Worm (Caenorhabditis elegans) whole organism, L1 larva: ENCODE results near the gene hbl-1.

Experiments used
- F16B12.6 ChIP-seq: fragments of 150-350 bp; optimal IDR thresholded peaks from 2 replicates; lab custom pipeline; 2014; ENCODE audit warnings: missing biosample characterization, missing genetic modification characterization
- Y116A8C.19 ChIP-seq: sonication (generic microtip); optimal IDR thresholded peaks from 2 replicates; lab custom pipeline; 2016; ENCODE audit warnings: missing compliant biosample characterization, missing genetic modification characterization, borderline replicate concordance
- aha-1 ChIP-seq: fragments of 150-350 bp; optimal IDR thresholded peaks from 2 replicates; lab custom pipeline; 2014; ENCODE audit warnings: missing biosample characterization, missing genetic modification characterization
- aly-2 ChIP-seq: fragments of 150-350 bp; optimal IDR thresholded peaks from 2 replicates; lab custom pipeline; 2014; ENCODE audit warnings: missing biosample characterization, missing genetic modification characterization
- blmp-1 ChIP-seq: fragments of 150-350 bp; optimal IDR thresholded peaks from 2 replicates; lab custom pipeline; 2014; ENCODE audit warnings: missing biosample characterization, missing genetic modification characterization
- ceh-82 ChIP-seq, 3 experiments: fragments of 150-350 bp in 1 of 3; sonication (generic microtip) in 2 of 3; optimal IDR thresholded peaks; 2 replicates each; lab custom pipeline; 2014 to 2017; ENCODE audit warnings: missing biosample characterization in 3 of 3, missing genetic modification characterization in 3 of 3
- ces-1 ChIP-seq: fragments of 150-350 bp; optimal IDR thresholded peaks from 2 replicates; lab custom pipeline; 2014; ENCODE audit warnings: missing biosample characterization, missing genetic modification reagents, missing genetic modification characterization
- efl-1 ChIP-seq, 4 experiments: fragments of 150-350 bp; optimal IDR thresholded peaks in 3 of 4; peaks in 1 of 4; 1 replicate in 1 of 4; 2 replicates in 3 of 4; lab custom pipeline; 2014; ENCODE audit warnings: missing biosample characterization in 2 of 4, missing genetic modification characterization in 2 of 4, missing genetic modification reagents in 2 of 4
- egl-27 ChIP-seq, 2 experiments: fragments of 150-350 bp in 1 of 2; sonication (generic microtip); optimal IDR thresholded peaks; 3 replicates each; lab custom pipeline; 2017 to 2018; ENCODE audit warnings: missing biosample characterization in 2 of 2, missing genetic modification characterization in 2 of 2, missing genetic modification reagents in 2 of 2
- elt-3 ChIP-seq, 6 experiments: fragments of 150-350 bp in 1 of 6; sonication (generic microtip); optimal IDR thresholded peaks; 2 replicates each; lab custom pipeline; 2017 to 2018; ENCODE audit warnings: missing biosample characterization in 6 of 6, missing genetic modification characterization in 6 of 6, inconsistent platforms in 1 of 6
- fkh-10 ChIP-seq: sonication (generic microtip); optimal IDR thresholded peaks from 2 replicates; lab custom pipeline; 2017; ENCODE audit warnings: missing biosample characterization, missing genetic modification reagents, missing genetic modification characterization
- fkh-8 ChIP-seq: sonication (generic microtip); optimal IDR thresholded peaks from 2 replicates; lab custom pipeline; 2016; ENCODE audit warnings: mild to moderate bottlenecking, missing genetic modification characterization, missing compliant biosample characterization
- grh-1 ChIP-seq: fragments of 200-800 bp; sonication (Bioruptor generic); IDR thresholded peaks from 2 replicates; pipeline ENCODE4 v1.3.6; 2022; ENCODE audit warnings: missing genetic modification reagents, missing genetic modification characterization, missing compliant biosample characterization
- irx-1 ChIP-seq: sonication (generic microtip); optimal IDR thresholded peaks from 2 replicates; lab custom pipeline; 2016; ENCODE audit warnings: missing genetic modification characterization, missing compliant biosample characterization
- isw-1 ChIP-seq: fragments of 200-800 bp; sonication (Bioruptor generic); IDR thresholded peaks from 2 replicates; pipeline ENCODE4 v1.3.6; 2022; ENCODE audit warnings: missing genetic modification characterization, missing compliant biosample characterization
- jun-1 ChIP-seq: fragments of 150-350 bp; optimal IDR thresholded peaks from 2 replicates; lab custom pipeline; 2014; ENCODE audit warnings: missing biosample characterization, missing genetic modification reagents, missing genetic modification characterization
- lin-14 ChIP-seq: fragments of 200-800 bp; sonication (Bioruptor generic); optimal IDR thresholded peaks from 2 replicates; lab custom pipeline; 2018; ENCODE audit warnings: mild to moderate bottlenecking, missing genetic modification characterization, moderate library complexity, missing compliant biosample characterization
- lin-15B ChIP-seq: fragments of 150-350 bp; sonication (generic microtip); optimal IDR thresholded peaks from 3 replicates; lab custom pipeline; 2014; ENCODE audit warnings: missing biosample characterization, missing genetic modification characterization
- lsy-2 ChIP-seq, 2 experiments: fragments of 150-350 bp; optimal IDR thresholded peaks; 2 replicates each; lab custom pipeline; 2014; ENCODE audit warnings: missing biosample characterization in 2 of 2, missing genetic modification characterization in 2 of 2
- mab-9 ChIP-seq: fragments of 200-800 bp; sonication (Bioruptor generic); IDR thresholded peaks from 2 replicates; pipeline ENCODE4 v1.3.6; 2022; ENCODE audit warnings: missing genetic modification reagents, missing genetic modification characterization, missing compliant biosample characterization
- mep-1 ChIP-seq: fragments of 150-350 bp; optimal IDR thresholded peaks from 2 replicates; lab custom pipeline; 2014; ENCODE audit warnings: missing biosample characterization, missing genetic modification characterization
- nhr-11 ChIP-seq: fragments of 150-350 bp; optimal IDR thresholded peaks from 2 replicates; lab custom pipeline; 2014; ENCODE audit warnings: missing biosample characterization, missing genetic modification characterization
- nhr-12 ChIP-seq: sonication (generic microtip); optimal IDR thresholded peaks from 2 replicates; lab custom pipeline; 2017; ENCODE audit warnings: missing biosample characterization, missing genetic modification characterization
- nhr-19 ChIP-seq: fragments of 200-800 bp; sonication (Bioruptor generic); conservative IDR thresholded peaks from 2 replicates; pipeline ENCODE4 v1.3.6; 2022; ENCODE audit warnings: missing genetic modification characterization, missing compliant biosample characterization
- nhr-47 ChIP-seq: sonication (generic microtip); optimal IDR thresholded peaks from 2 replicates; lab custom pipeline; 2016; ENCODE audit warnings: mild to moderate bottlenecking, missing genetic modification characterization, moderate library complexity, missing compliant biosample characterization
- nhr-71 ChIP-seq: sonication (generic microtip); optimal IDR thresholded peaks from 2 replicates; lab custom pipeline; 2016; ENCODE audit warnings: mild to moderate bottlenecking, missing genetic modification characterization, moderate library complexity, missing compliant biosample characterization
- nhr-76 ChIP-seq: sonication (generic microtip); optimal IDR thresholded peaks from 2 replicates; lab custom pipeline; 2017; ENCODE audit warnings: missing biosample characterization, missing genetic modification characterization
- nhr-85 ChIP-seq: sonication (generic microtip); peaks from one replicate; lab custom pipeline; 2016; ENCODE audit warnings: missing genetic modification characterization, inconsistent platforms, missing compliant biosample characterization
- nhr-90 ChIP-seq: sonication (generic microtip); optimal IDR thresholded peaks from 2 replicates; lab custom pipeline; 2016; ENCODE audit warnings: mild to moderate bottlenecking, missing genetic modification characterization, missing compliant biosample characterization; ENCODE audit not compliant: poor library complexity
- pag-3 ChIP-seq: sonication (generic microtip); optimal IDR thresholded peaks from 2 replicates; lab custom pipeline; 2017; ENCODE audit warnings: missing genetic modification characterization, mild to moderate bottlenecking, missing compliant biosample characterization, antibody characterized with exemption, borderline replicate concordance; ENCODE audit not compliant: insufficient read depth
- rnt-1 ChIP-seq: sonication (generic microtip); optimal IDR thresholded peaks from 2 replicates; lab custom pipeline; 2016; ENCODE audit warnings: mild to moderate bottlenecking, missing genetic modification characterization, moderate library complexity, missing compliant biosample characterization
- skn-1 ChIP-seq: fragments of 150-350 bp; optimal IDR thresholded peaks from 2 replicates; lab custom pipeline; 2014; ENCODE audit warnings: missing biosample characterization, missing genetic modification characterization
- snpc-4 ChIP-seq: fragments of 150-350 bp; optimal IDR thresholded peaks from 2 replicates; lab custom pipeline; 2014; ENCODE audit warnings: missing biosample characterization, missing genetic modification characterization
- snu-23 ChIP-seq: sonication (generic microtip); optimal IDR thresholded peaks from 2 replicates; lab custom pipeline; 2016; ENCODE audit warnings: missing genetic modification characterization, missing compliant biosample characterization
- sup-37 ChIP-seq: fragments of 200-800 bp; sonication (Bioruptor generic); optimal IDR thresholded peaks from 2 replicates; lab custom pipeline; 2018; ENCODE audit warnings: mild to moderate bottlenecking, missing genetic modification characterization, missing compliant biosample characterization
- swsn-7 ChIP-seq: sonication (generic microtip); optimal IDR thresholded peaks from 2 replicates; lab custom pipeline; 2016; ENCODE audit warnings: missing genetic modification characterization, missing compliant biosample characterization
- tbx-2 ChIP-seq: sonication (generic microtip); optimal IDR thresholded peaks from 2 replicates; lab custom pipeline; 2016; ENCODE audit warnings: missing genetic modification characterization, missing compliant biosample characterization
- unc-62 ChIP-seq: fragments of 150-350 bp; optimal IDR thresholded peaks from 2 replicates; lab custom pipeline; 2014; ENCODE audit warnings: missing biosample characterization, missing genetic modification reagents, missing genetic modification characterization
- unc-86 ChIP-seq: sonication (generic microtip); optimal IDR thresholded peaks from 2 replicates; lab custom pipeline; 2016; ENCODE audit warnings: missing genetic modification characterization, missing compliant biosample characterization
- unc-98 ChIP-seq: fragments of 200-800 bp; sonication (Bioruptor generic); IDR thresholded peaks from 2 replicates; pipeline ENCODE4 v1.3.6; 2022; ENCODE audit warnings: missing genetic modification characterization, missing compliant biosample characterization
- xbp-1 ChIP-seq: sonication (generic microtip); optimal IDR thresholded peaks from 2 replicates; lab custom pipeline; 2016; ENCODE audit warnings: missing genetic modification characterization, missing compliant biosample characterization
- zag-1 ChIP-seq: fragments of 150-350 bp; optimal IDR thresholded peaks from 2 replicates; lab custom pipeline; 2014; ENCODE audit warnings: missing biosample characterization, missing genetic modification characterization
- zip-4 ChIP-seq: fragments of 200-800 bp; sonication (Bioruptor generic); optimal IDR thresholded peaks from 2 replicates; lab custom pipeline; 2018; ENCODE audit warnings: mild to moderate bottlenecking, missing genetic modification characterization, moderate library complexity, missing compliant biosample characterization

hbl-1 gene

DNA sequence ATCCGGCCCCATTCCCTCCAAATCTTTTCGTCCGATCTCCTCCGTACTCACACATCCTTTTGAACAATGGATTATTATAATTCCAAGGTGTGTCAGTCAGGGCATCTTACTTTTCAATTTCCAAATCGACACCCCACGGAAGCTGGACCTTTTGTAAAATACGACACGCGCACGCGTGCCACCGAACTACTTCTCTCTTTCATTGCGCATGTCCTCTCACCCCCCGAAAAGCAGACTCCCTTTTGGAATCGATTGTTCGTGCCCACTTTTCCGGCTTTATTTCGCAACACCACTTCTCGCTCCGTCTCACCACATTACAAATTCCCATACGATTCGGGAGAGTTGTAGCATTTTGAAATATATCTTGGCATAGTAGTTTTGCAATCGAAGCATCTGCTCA, 25.3 kb downstream of the hbl-1 start:
- TF ChIP-seq zag-1 (tag; lab: Kevin White, UChicago) (no peak), ceh-82 (tag; optimal IDR thresholded peaks at IDR 0.05; lab: Kevin White, UChicago) (peak in 1 of 3 experiments; percentile 67), fkh-8 (peak; percentile 39), unc-86 (tag; lab: Kevin White, UChicago) (peak; percentile 23), jun-1 (tag; lab: Kevin White, UChicago) (no peak), pag-3 (no peak), grh-1 (GFP tag; lab: Robert Waterston, UW) (no peak), mep-1 (peak; percentile 7), lsy-2 (tag; optimal IDR thresholded peaks at IDR 0.05; lab: Kevin White, UChicago) (peak in 1 of 2 experiments; percentile 60), egl-27 (tag; optimal IDR thresholded peaks at IDR 0.05; lab: Kevin White, UChicago) (no peak), sup-37 (GFP tag; lab: Kevin White, UChicago) (no peak), lin-14 (GFP tag; lab: Kevin White, UChicago) (peak; percentile 71), unc-98 (GFP tag; lab: Robert Waterston, UW) (no peak), snu-23 (no peak), efl-1 (optimal IDR thresholded peaks at IDR 0.05; lab: Kevin White, UChicago) (no peak), efl-1 (GFP tag; optimal IDR thresholded peaks at IDR 0.05 in 1 of 2; lab: Kevin White, UChicago) (peak in 1 of 2 experiments; percentile 12), aly-2 (tag; lab: Kevin White, UChicago) (no peak), nhr-76 (tag; lab: Kevin White, UChicago) (no peak), zip-4 (GFP tag; lab: Kevin White, UChicago) (peak; percentile 68), fkh-10 (no peak), lin-15B (tag; lab: Kevin White, UChicago) (no peak), skn-1 (tag; lab: Kevin White, UChicago) (peak; percentile 41), nhr-47 (tag; lab: Kevin White, UChicago) (peak; percentile 8)
- TF ChIP-seq, all 84 proteins: peak for 10

DNA sequence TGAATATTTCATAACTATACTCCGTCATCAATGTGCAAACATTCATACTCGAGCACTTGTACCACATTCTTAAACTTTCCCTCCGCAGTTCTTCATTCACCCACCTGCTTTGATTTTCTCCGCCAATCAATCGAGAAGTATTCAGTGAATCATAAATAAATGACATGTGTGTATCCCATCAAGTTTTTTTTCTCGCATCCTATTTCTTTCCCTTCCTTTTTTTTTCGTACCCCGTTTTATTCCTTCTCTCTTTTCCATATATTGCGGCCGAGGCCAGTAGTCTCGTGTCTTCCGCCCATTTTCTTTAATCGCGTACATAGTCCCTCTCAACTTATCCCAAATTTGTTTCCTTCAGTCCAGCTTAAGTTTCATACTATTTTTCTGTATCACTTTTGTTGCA, 26.8 kb downstream of the hbl-1 start, which contains the start of gene atat-2:
Gene atat-2, plus strand, starts transcription at position 398 of the 400 bp plus-strand sequence.
- TF ChIP-seq mep-1 = no peak
- peak; percentile 70 for TF ChIP-seq blmp-1 (tag; lab: Kevin White, UChicago)
- peak; percentile 60 for TF ChIP-seq lin-14 (GFP tag; lab: Kevin White, UChicago)
- no peak for TF ChIP-seq isw-1 (GFP tag; lab: Robert Waterston, UW)
- no peak for TF ChIP-seq unc-62 (GFP tag; lab: Kevin White, UChicago)
- no peak for TF ChIP-seq F16B12.6 (tag; lab: Kevin White, UChicago)
- TF ChIP-seq nhr-12 = no peak
- TF ChIP-seq elt-3 (tag; optimal IDR thresholded peaks at IDR 0.05; lab: Kevin White, UChicago) = peak in 1 of 6 experiments; percentile 24
- TF ChIP-seq ces-1 (GFP tag; lab: Kevin White, UChicago) = no peak
- TF ChIP-seq fkh-10 = no peak
- TF ChIP-seq efl-1 (optimal IDR thresholded peaks at IDR 0.05; lab: Kevin White, UChicago) = no peak
- peak in 1 of 2 experiments; percentile 36 for TF ChIP-seq efl-1 (GFP tag; optimal IDR thresholded peaks at IDR 0.05 in 1 of 2; lab: Kevin White, UChicago)
- no peak for TF ChIP-seq mab-9 (GFP tag; lab: Robert Waterston, UW)
- TF ChIP-seq snu-23 = peak; percentile 37

DNA sequence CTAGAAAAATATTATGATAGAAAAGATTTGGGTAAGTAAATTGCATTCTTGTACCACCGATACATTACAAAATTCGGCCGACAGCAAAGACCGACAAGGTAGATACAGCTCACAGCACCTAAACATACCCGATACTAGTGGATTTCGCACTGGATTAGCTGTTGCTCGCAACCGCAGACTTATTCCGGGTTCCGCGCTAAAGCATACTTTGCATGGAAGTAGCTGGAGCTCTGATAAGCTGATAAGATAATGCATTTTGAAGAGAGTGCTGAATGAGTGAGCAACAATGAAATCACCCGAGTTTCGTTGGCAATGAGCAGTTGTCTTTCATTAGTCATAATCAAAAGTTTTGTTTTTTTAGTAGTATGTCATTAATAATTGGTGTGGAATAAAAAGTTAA, 28.5 kb downstream of the hbl-1 start:
- TF ChIP-seq nhr-12 = no peak
- TF ChIP-seq elt-3 (tag; optimal IDR thresholded peaks at IDR 0.05; lab: Kevin White, UChicago) = no peak
- no peak for TF ChIP-seq grh-1 (GFP tag; lab: Robert Waterston, UW)
- TF ChIP-seq snu-23 = no peak
- TF ChIP-seq nhr-47 (tag; lab: Kevin White, UChicago) = peak; percentile 24
- no peak for TF ChIP-seq sup-37 (GFP tag; lab: Kevin White, UChicago)
- TF ChIP-seq ceh-82 (tag; optimal IDR thresholded peaks at IDR 0.05; lab: Kevin White, UChicago) = no peak
- peak; percentile 23 for TF ChIP-seq rnt-1 (tag; lab: Kevin White, UChicago)
- TF ChIP-seq mep-1 = no peak
- no peak for TF ChIP-seq Y116A8C.19
- no peak for TF ChIP-seq tbx-2 (tag; lab: Kevin White, UChicago)
- TF ChIP-seq nhr-19 = peak; percentile 26; the same call in 1 of the 2 replicates
- peak; percentile 4 for TF ChIP-seq nhr-85 (tag; lab: Kevin White, UChicago)
- TF ChIP-seq irx-1 (tag; lab: Kevin White, UChicago) = no peak
- TF ChIP-seq nhr-90 (tag; lab: Kevin White, UChicago) = no peak
- no peak for TF ChIP-seq aha-1
- TF ChIP-seq unc-86 (tag; lab: Kevin White, UChicago) = no peak
- TF ChIP-seq mab-9 (GFP tag; lab: Robert Waterston, UW) = no peak
- peak; percentile 91 for TF ChIP-seq snpc-4 (tag; lab: Kevin White, UChicago)
- no peak for TF ChIP-seq swsn-7 (tag; lab: Kevin White, UChicago)
- peak; percentile 43 for TF ChIP-seq nhr-71
- no peak for TF ChIP-seq skn-1 (tag; lab: Kevin White, UChicago)
- peak; percentile 2 for TF ChIP-seq xbp-1 (tag; lab: Kevin White, UChicago)
- no peak for TF ChIP-seq nhr-11
